Worm (Caenorhabditis elegans) whole organism, L4 larva: Measurements from ENCODE around the gene wago-10.

Experiments
- F49E8.2 ChIP-seq: sonication (generic microtip); optimal IDR thresholded peaks from 2 replicates; lab custom pipeline; 2016; ENCODE audit warnings: missing compliant biosample characterization, mild to moderate bottlenecking, missing genetic modification characterization, borderline replicate concordance
- Y48G9A.11 ChIP-seq: fragments of 200-800 bp; sonication (Bioruptor generic); IDR thresholded peaks from 2 replicates; pipeline ENCODE4 v1.3.6; 2022; ENCODE audit warnings: missing genetic modification reagents, missing genetic modification characterization, missing compliant biosample characterization
- dpl-1 ChIP-seq: fragments of 150-350 bp; optimal IDR thresholded peaks from 2 replicates; lab custom pipeline; 2014; ENCODE audit warnings: missing biosample characterization, missing genetic modification reagents, missing genetic modification characterization
- lin-39 ChIP-seq: fragments of 150-350 bp; optimal IDR thresholded peaks from 2 replicates; lab custom pipeline; 2014; ENCODE audit warnings: missing biosample characterization, missing genetic modification reagents, missing genetic modification characterization
- mes-2 ChIP-seq: sonication (generic microtip); optimal IDR thresholded peaks from 2 replicates; lab custom pipeline; 2016; ENCODE audit warnings: missing genotype, mild to moderate bottlenecking, missing genetic modification characterization, missing compliant biosample characterization; ENCODE audit not compliant: poor library complexity, severe bottlenecking
- mxl-3 ChIP-seq: fragments of 200-800 bp; sonication (Bioruptor generic); optimal IDR thresholded peaks from 2 replicates; lab custom pipeline; 2018; ENCODE audit warnings: mild to moderate bottlenecking, missing genetic modification characterization, missing compliant biosample characterization
- nhr-237 ChIP-seq: sonication (generic microtip); optimal IDR thresholded peaks from 2 replicates; lab custom pipeline; 2017; ENCODE audit warnings: missing biosample characterization, missing genetic modification characterization
- nhr-6 ChIP-seq: fragments of 150-350 bp; optimal IDR thresholded peaks from 2 replicates; lab custom pipeline; 2014; ENCODE audit warnings: missing biosample characterization, missing genetic modification characterization
- pha-4 ChIP-seq, 2 experiments: fragments of 150-350 bp in 1 of 2; fragments of 200-800 bp in 1 of 2; sonication (Bioruptor generic) in 1 of 2; IDR thresholded peaks in 1 of 2; optimal IDR thresholded peaks in 1 of 2; 2 replicates each; pipeline versions ENCODE4 v1.3.6 to Lab custom; 2014 to 2022; ENCODE audit warnings: missing genetic modification characterization in 2 of 2, missing genetic modification reagents in 2 of 2, missing biosample characterization in 1 of 2, missing compliant biosample characterization in 1 of 2
- php-3 ChIP-seq: fragments of 200-800 bp; sonication (Bioruptor generic); IDR thresholded peaks from 2 replicates; pipeline ENCODE4 v1.3.6; 2022; ENCODE audit warnings: missing genetic modification reagents, missing genetic modification characterization, missing compliant biosample characterization
- skn-1 ChIP-seq: fragments of 150-350 bp; optimal IDR thresholded peaks from 2 replicates; lab custom pipeline; 2014; ENCODE audit warnings: missing biosample characterization, missing genetic modification characterization
- snpc-4 ChIP-seq: fragments of 150-350 bp; optimal IDR thresholded peaks from 2 replicates; lab custom pipeline; 2014; ENCODE audit warnings: missing biosample characterization, missing genetic modification characterization
- unc-62 ChIP-seq, 3 experiments: fragments of 150-350 bp in 1 of 3; sonication (generic microtip); optimal IDR thresholded peaks in 2 of 3; peaks in 1 of 3; 1 replicate in 1 of 3; 2 replicates in 2 of 3; lab custom pipeline; 2014 to 2017; ENCODE audit warnings: missing biosample characterization in 3 of 3, missing genetic modification characterization in 3 of 3, missing genetic modification reagents in 3 of 3, missing genotype in 1 of 3
- zag-1 ChIP-seq: fragments of 150-350 bp; optimal IDR thresholded peaks from 2 replicates; lab custom pipeline; 2014; ENCODE audit warnings: missing biosample characterization, missing genetic modification characterization

ce11 chrV:351787-352186 lies 8.6 kb downstream of the wago-10 start:
- TF ChIP-seq Y48G9A.11 (GFP tag; lab: Robert Waterston, UW), result no peak
- TF ChIP-seq mxl-3 (GFP tag; lab: Kevin White, UChicago), result no peak
- no peak for TF ChIP-seq php-3 (GFP tag; lab: Robert Waterston, UW)
- TF ChIP-seq snpc-4, result no peak
- no peak for TF ChIP-seq pha-4 (GFP tag; IDR thresholded peaks at IDR 0.05; lab: Robert Waterston, UW)
- TF ChIP-seq pha-4 (tag; optimal IDR thresholded peaks at IDR 0.05; lab: Kevin White, UChicago), result no peak
- no peak for TF ChIP-seq lin-39 (tag; lab: Kevin White, UChicago)
- no peak for TF ChIP-seq F49E8.2
- TF ChIP-seq skn-1 (tag; lab: Kevin White, UChicago), result no peak
- no peak for TF ChIP-seq dpl-1 (GFP tag; lab: Kevin White, UChicago)
- no peak for TF ChIP-seq zag-1 (tag; lab: Kevin White, UChicago)
- no peak for TF ChIP-seq nhr-6 (tag; lab: Kevin White, UChicago)
- no peak for TF ChIP-seq mes-2 (tag; lab: Kevin White, UChicago)
- TF ChIP-seq unc-62 (GFP tag; optimal IDR thresholded peaks at IDR 0.05 in 1 of 2; lab: Kevin White, UChicago), result no peak
- no peak for TF ChIP-seq unc-62 (tag; optimal IDR thresholded peaks at IDR 0.05; lab: Kevin White, UChicago)
- no peak for TF ChIP-seq nhr-237 (tag; lab: Kevin White, UChicago)
